Worm (Caenorhabditis elegans): Measurements from ENCODE around the gene ZC395.11.

Gene ZC395.11

ce11 chrIII:5287877-5288276 lies 1.8 kb upstream of the ZC395.11 start, which contains the start of gene T15B12.1:
T15B12.1 (plus strand) TSS chrIII:5288177.
- TF ChIP-seq ama-1 (optimal IDR thresholded peaks at IDR 0.05) (no peak), tbx-37 (GFP tag; conservative IDR thresholded peaks at IDR 0.05) (no peak), hmg-4 (GFP tag; optimal IDR thresholded peaks at IDR 0.05) (no peak), flt-1 (GFP tag; IDR thresholded peaks at IDR 0.05) (no peak), F13C5.2 (tag; optimal IDR thresholded peaks at IDR 0.05) (no peak), tra-4 (tag; optimal IDR thresholded peaks at IDR 0.05) (no peak), pes-1 (GFP tag; IDR thresholded peaks at IDR 0.05) (no peak), hnd-1 (tag; optimal IDR thresholded peaks at IDR 0.05) (no peak), sea-1 (GFP tag; conservative IDR thresholded peaks at IDR 0.05) (no peak), scrt-1 (GFP tag; IDR thresholded peaks at IDR 0.05) (no peak), ceh-13 (GFP tag; optimal IDR thresholded peaks at IDR 0.05) (no peak)

- no peak for TF ChIP-seq ama-1 (optimal IDR thresholded peaks at IDR 0.05)
- TF ChIP-seq ceh-36 (tag; optimal IDR thresholded peaks at IDR 0.05): no peak
- no peak for TF ChIP-seq F13C5.2 (tag; optimal IDR thresholded peaks at IDR 0.05)
- TF ChIP-seq tbx-11 (GFP tag; IDR thresholded peaks at IDR 0.05): no peak
- no peak for TF ChIP-seq flt-1 (GFP tag; IDR thresholded peaks at IDR 0.05)
- no peak for TF ChIP-seq sea-1 (GFP tag; conservative IDR thresholded peaks at IDR 0.05)
- TF ChIP-seq scrt-1 (GFP tag; IDR thresholded peaks at IDR 0.05): no peak
- no peak for TF ChIP-seq ets-7 (tag; optimal IDR thresholded peaks at IDR 0.05)
- TF ChIP-seq B0310.2 (tag; optimal IDR thresholded peaks at IDR 0.05): no peak
- no peak for TF ChIP-seq hnd-1 (tag; optimal IDR thresholded peaks at IDR 0.05)
- no peak for TF ChIP-seq hmg-4 (GFP tag; optimal IDR thresholded peaks at IDR 0.05)
Observed at ce11 chrIII:5285484-5285883, 621 bp downstream of the ZC395.11 start.

ce11 chrIII:5280228-5280627 lies 5.9 kb downstream of the ZC395.11 start:
- TF ChIP-seq B0310.2 (tag; optimal IDR thresholded peaks at IDR 0.05) (no peak), hmbx-1 (tag; optimal IDR thresholded peaks at IDR 0.05) (no peak), hmg-4 (GFP tag; optimal IDR thresholded peaks at IDR 0.05) (no peak), ceh-13 (GFP tag; optimal IDR thresholded peaks at IDR 0.05) (no peak), aly-1 (tag; optimal IDR thresholded peaks at IDR 0.05) (no peak), tbx-37 (GFP tag; conservative IDR thresholded peaks at IDR 0.05) (no peak), ama-1 (optimal IDR thresholded peaks at IDR 0.05) (no peak), hnd-1 (tag; optimal IDR thresholded peaks at IDR 0.05) (no peak), tbx-11 (GFP tag; IDR thresholded peaks at IDR 0.05) (no peak)

- TF ChIP-seq tbx-37 (GFP tag; conservative IDR thresholded peaks at IDR 0.05) (no peak), aly-1 (tag; optimal IDR thresholded peaks at IDR 0.05) (no peak), B0310.2 (tag; optimal IDR thresholded peaks at IDR 0.05) (no peak), scrt-1 (GFP tag; IDR thresholded peaks at IDR 0.05) (no peak), flt-1 (GFP tag; IDR thresholded peaks at IDR 0.05) (no peak), sea-1 (GFP tag; conservative IDR thresholded peaks at IDR 0.05) (no peak), ceh-36 (tag; optimal IDR thresholded peaks at IDR 0.05) (no peak), tra-4 (tag; optimal IDR thresholded peaks at IDR 0.05) (no peak), pes-1 (GFP tag; IDR thresholded peaks at IDR 0.05) (no peak), hmg-4 (GFP tag; optimal IDR thresholded peaks at IDR 0.05) (no peak), F13C5.2 (tag; optimal IDR thresholded peaks at IDR 0.05) (no peak), hmbx-1 (tag; optimal IDR thresholded peaks at IDR 0.05) (no peak), tbx-11 (GFP tag; IDR thresholded peaks at IDR 0.05) (no peak), ceh-13 (GFP tag; optimal IDR thresholded peaks at IDR 0.05) (no peak)
Observed at ce11 chrIII:5277740-5278139, 8.4 kb downstream of the ZC395.11 start, which contains the start of gene clk-1. clk-1 (plus strand) TSS chrIII:5277894.

ce11 chrIII:5274715-5275355 lies 11.3 kb downstream of the ZC395.11 start, which contains the start of the genes daf-41 and toc-1:
daf-41 (minus strand) TSS chrIII:5274765.
toc-1 (plus strand) TSS chrIII:5275251.
- TF ChIP-seq F13C5.2 (tag; optimal IDR thresholded peaks at IDR 0.05): peak; percentile 13
- TF ChIP-seq hmbx-1 (tag; optimal IDR thresholded peaks at IDR 0.05): no peak
- TF ChIP-seq pes-1 (GFP tag; IDR thresholded peaks at IDR 0.05): no peak
- no peak for TF ChIP-seq sea-1 (GFP tag; conservative IDR thresholded peaks at IDR 0.05)
- TF ChIP-seq aly-1 (tag; optimal IDR thresholded peaks at IDR 0.05): no peak
- TF ChIP-seq ets-7 (tag; optimal IDR thresholded peaks at IDR 0.05): no peak

- TF ChIP-seq scrt-1 (GFP tag; IDR thresholded peaks at IDR 0.05) (no peak), hmg-4 (GFP tag; optimal IDR thresholded peaks at IDR 0.05) (no peak), ceh-36 (tag; optimal IDR thresholded peaks at IDR 0.05) (no peak), ama-1 (optimal IDR thresholded peaks at IDR 0.05) (no peak), tra-4 (tag; optimal IDR thresholded peaks at IDR 0.05) (no peak), sea-1 (GFP tag; conservative IDR thresholded peaks at IDR 0.05) (no peak), ets-7 (tag; optimal IDR thresholded peaks at IDR 0.05) (no peak), tbx-11 (GFP tag; IDR thresholded peaks at IDR 0.05) (no peak)
Observed at ce11 chrIII:5274250-5274649, 11.9 kb downstream of the ZC395.11 start.

ce11 chrIII:5273396-5273857 lies 12.7 kb downstream of the ZC395.11 start, which contains the start of gene ztf-8:
ztf-8 (minus strand) TSS chrIII:5273471.
- TF ChIP-seq ceh-13 (GFP tag; optimal IDR thresholded peaks at IDR 0.05) (no peak), ceh-36 (tag; optimal IDR thresholded peaks at IDR 0.05) (no peak), tbx-37 (GFP tag; conservative IDR thresholded peaks at IDR 0.05) (no peak), hmbx-1 (tag; optimal IDR thresholded peaks at IDR 0.05) (no peak), ama-1 (optimal IDR thresholded peaks at IDR 0.05) (no peak), sea-1 (GFP tag; conservative IDR thresholded peaks at IDR 0.05) (no peak), flt-1 (GFP tag; IDR thresholded peaks at IDR 0.05) (no peak), tbx-11 (GFP tag; IDR thresholded peaks at IDR 0.05) (no peak), hnd-1 (tag; optimal IDR thresholded peaks at IDR 0.05) (no peak), B0310.2 (tag; optimal IDR thresholded peaks at IDR 0.05) (no peak), aly-1 (tag; optimal IDR thresholded peaks at IDR 0.05) (no peak), ets-7 (tag; optimal IDR thresholded peaks at IDR 0.05) (no peak), F13C5.2 (tag; optimal IDR thresholded peaks at IDR 0.05) (no peak), scrt-1 (GFP tag; IDR thresholded peaks at IDR 0.05) (no peak)
